Worm (Caenorhabditis elegans): Measurements from ENCODE around the gene str-108.

ce11 chrV:16132215-16132614 lies 33.8 kb upstream of the str-108 start:
- TF ChIP-seq him-1 (tag; optimal IDR thresholded peaks at IDR 0.05) (no peak), dao-5 (tag; optimal IDR thresholded peaks at IDR 0.05) (no peak), W03F9.2 (tag; optimal IDR thresholded peaks at IDR 0.05) (no peak)
